Fruit fly (Drosophila melanogaster): Measurements from ENCODE around the gene CG8031.

CG8031 gene

dm6 chr3R:13012990-13013389 lies 1.9 kb upstream of the CG8031 start (continued):
- no peak for TF ChIP-seq CG4404 (GFP tag; IDR thresholded peaks at IDR 0.05)
- TF ChIP-seq CG6175 (GFP tag; IDR thresholded peaks at IDR 0.05) = 0 out of 3 replicates have a peak, but pooled peaks have one; percentile 44
- no peak for TF ChIP-seq CG33557 (GFP tag; optimal IDR thresholded peaks at IDR 0.05)
- no peak for TF ChIP-seq Atf6 (GFP tag; IDR thresholded peaks at IDR 0.05)
- TF ChIP-seq tna (GFP tag; IDR thresholded peaks at IDR 0.05; ENCODE audit: partially characterized antibody) = peak; percentile 20; the same call in 1 of the 2 replicates
- TF ChIP-seq kni (GFP tag; optimal IDR thresholded peaks at IDR 0.05) = peak; percentile 24
- no peak for TF ChIP-seq pfk (GFP tag; optimal IDR thresholded peaks at IDR 0.05)
- no peak for TF ChIP-seq Hmr (GFP tag; optimal IDR thresholded peaks at IDR 0.05)
- TF ChIP-seq CG5180 (GFP tag; optimal IDR thresholded peaks at IDR 0.05) = peak; percentile 18
- TF ChIP-seq ash1 (GFP tag; optimal IDR thresholded peaks at IDR 0.05) = peak; percentile 54
- no peak for TF ChIP-seq fd3F (GFP tag; optimal IDR thresholded peaks at IDR 0.05)
- TF ChIP-seq CG17385 (GFP tag; optimal IDR thresholded peaks at IDR 0.05) = peak; percentile 3
- no peak for TF ChIP-seq ttk (GFP tag; IDR thresholded peaks at IDR 0.05)
- peak; percentile 25; the same call in 1 of the 3 replicates for TF ChIP-seq gce (GFP tag; IDR thresholded peaks at IDR 0.05)
- TF ChIP-seq H15 (GFP tag; IDR thresholded peaks at IDR 0.05) = 0 out of 3 replicates have a peak, but pooled peaks have one; percentile 24
- no peak for TF ChIP-seq CkIIα-i1 (GFP tag; IDR thresholded peaks at IDR 0.05)
- peak; percentile 67 for TF ChIP-seq chm (GFP tag; IDR thresholded peaks at IDR 0.05)
- 0 out of 2 replicates have a peak, but pooled peaks have one; percentile 24 for TF ChIP-seq wdn (GFP tag; IDR thresholded peaks at IDR 0.05)
- TF ChIP-seq CG32767 (GFP tag; IDR thresholded peaks at IDR 0.05) = peak; percentile 58; the same call in 1 of the 2 replicates

DNA sequence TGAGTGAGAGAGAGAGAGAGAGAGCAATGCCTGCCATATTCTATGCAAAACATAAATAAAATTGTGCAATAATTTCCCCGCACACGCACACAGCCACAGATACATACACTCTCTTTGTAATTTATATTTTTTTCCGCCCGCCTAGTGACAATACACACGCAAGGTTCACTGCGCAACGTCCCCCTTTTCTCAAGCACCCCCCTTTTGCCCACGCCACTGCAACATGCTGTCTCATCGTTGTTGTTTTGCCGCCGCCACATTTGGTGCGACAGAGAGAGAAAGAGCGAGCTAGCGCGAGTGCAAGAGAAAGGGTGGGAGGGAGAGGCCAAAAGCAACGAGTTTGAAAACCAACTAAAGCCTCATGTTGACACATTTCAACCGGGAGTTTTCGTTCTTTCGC lies 1.2 kb upstream of the CG8031 start:
- 0 out of 2 replicates have a peak, but pooled peaks have one; percentile 52 for TF ChIP-seq CG42726 (GFP tag; IDR thresholded peaks at IDR 0.05; ENCODE audit: partially characterized antibody)
- peak; percentile 44 for TF ChIP-seq CG9727 (GFP tag; optimal IDR thresholded peaks at IDR 0.05)
- peak; percentile 77 for TF ChIP-seq Ptx1 (GFP tag; IDR thresholded peaks at IDR 0.05)
- TF ChIP-seq HmgD (GFP tag; optimal IDR thresholded peaks at IDR 0.05) = peak; percentile 36
- peak; percentile 1 for TF ChIP-seq CG30431 (GFP tag; optimal IDR thresholded peaks at IDR 0.05)
- TF ChIP-seq Sox102F (GFP tag; optimal IDR thresholded peaks at IDR 0.05) = no peak
- no peak for TF ChIP-seq zf30C (GFP tag; optimal IDR thresholded peaks at IDR 0.05)
- peak; percentile 2 for TF ChIP-seq CG12744 (GFP tag; optimal IDR thresholded peaks at IDR 0.05)
- no peak for TF ChIP-seq usp (GFP tag; optimal IDR thresholded peaks at IDR 0.05)
- no peak for TF ChIP-seq CG13287 (GFP tag; IDR thresholded peaks at IDR 0.05; ENCODE audit: partially characterized antibody)
- peak; percentile 62; the same call in 1 of the 2 replicates for TF ChIP-seq ara (GFP tag; IDR thresholded peaks at IDR 0.05)
- peak; percentile 29 for TF ChIP-seq pros (GFP tag; optimal IDR thresholded peaks at IDR 0.05)
- peak; percentile 55; the same call in 2 of the 3 replicates for TF ChIP-seq H15 (GFP tag; IDR thresholded peaks at IDR 0.05)
- TF ChIP-seq CG17802 (tag; optimal IDR thresholded peaks at IDR 0.05) = no peak
- TF ChIP-seq CG8478 (optimal IDR thresholded peaks at IDR 0.05) = peak; percentile 89
- no peak for TF ChIP-seq Hmx (GFP tag; optimal IDR thresholded peaks at IDR 0.05)
- peak; percentile 0 for TF ChIP-seq Dek (tag; optimal IDR thresholded peaks at IDR 0.05)
- TF ChIP-seq Nf-YC (tag; optimal IDR thresholded peaks at IDR 0.05) = peak; percentile 19
- no peak for TF ChIP-seq BEAF-32 (GFP tag; optimal IDR thresholded peaks at IDR 0.05)
- TF ChIP-seq Dad (GFP tag; optimal IDR thresholded peaks at IDR 0.05) = peak; percentile 31
- no peak for TF ChIP-seq ro (GFP tag; IDR thresholded peaks at IDR 0.05)
- 0 out of 2 replicates have a peak, but pooled peaks have one; percentile 24 for TF ChIP-seq CG5953 (GFP tag; IDR thresholded peaks at IDR 0.05)
- peak; percentile 82 for TF ChIP-seq CG14441 (GFP tag; IDR thresholded peaks at IDR 0.05)
- peak; percentile 51 for TF ChIP-seq CG31224 (GFP tag; IDR thresholded peaks at IDR 0.05)
- TF ChIP-seq Poxn (GFP tag; IDR thresholded peaks at IDR 0.05) = no peak
- peak; percentile 49 for TF ChIP-seq CG9609 (GFP tag; optimal IDR thresholded peaks at IDR 0.05)
- peak in 1 of 2 experiments; percentile 11 for TF ChIP-seq Hr78 (GFP tag; optimal IDR thresholded peaks at IDR 0.05)
- peak; percentile 29 for TF ChIP-seq CG5245 (GFP tag; optimal IDR thresholded peaks at IDR 0.05)
- TF ChIP-seq gsb-n (tag; optimal IDR thresholded peaks at IDR 0.05) = peak; percentile 14
- TF ChIP-seq CG9817 (tag; optimal IDR thresholded peaks at IDR 0.05) = peak; percentile 33
- TF ChIP-seq Atf3 (GFP tag; optimal IDR thresholded peaks at IDR 0.05) = peak; percentile 21
- peak; percentile 82 for TF ChIP-seq ci (GFP tag; IDR thresholded peaks at IDR 0.05)
